Fruit fly (Drosophila melanogaster) whole organism, adult: ENCODE results near the gene Ugt316A1.

Experiments used
- CG7045 ChIP-seq: fragments of 200-800 bp; sonication (Bioruptor generic); optimal IDR thresholded peaks from 2 replicates; lab custom pipeline; 2017; ENCODE audit warnings: missing biosample characterization, mild to moderate bottlenecking, missing genetic modification characterization
- CG7101 ChIP-seq: fragments of 200-800 bp; sonication (Bioruptor generic); optimal IDR thresholded peaks from 2 replicates; lab custom pipeline; 2018; ENCODE audit warnings: missing biosample characterization, mild to moderate bottlenecking, missing genetic modification characterization, moderate library complexity
- Clk ChIP-seq: fragments of 200-800 bp; sonication (Bioruptor generic); optimal IDR thresholded peaks from 2 replicates; lab custom pipeline; 2017; ENCODE audit warnings: missing biosample characterization, missing genetic modification characterization
- Crg-1 ChIP-seq: fragments of 200-800 bp; sonication (Bioruptor generic); optimal IDR thresholded peaks from 2 replicates; lab custom pipeline; 2016; ENCODE audit warnings: missing biosample characterization, missing genetic modification characterization
- bab1 ChIP-seq: fragments of 200-800 bp; sonication (Bioruptor generic); optimal IDR thresholded peaks from 3 replicates; lab custom pipeline; 2019; ENCODE audit warnings: missing biosample characterization, mild to moderate bottlenecking, missing genetic modification characterization, moderate library complexity
- cic ChIP-seq: fragments of 200-800 bp; sonication (Bioruptor generic); optimal IDR thresholded peaks from 2 replicates; lab custom pipeline; 2017; ENCODE audit warnings: missing biosample characterization, mild to moderate bottlenecking, missing genetic modification characterization, moderate library complexity
- kay ChIP-seq: fragments of 200-800 bp; sonication (Bioruptor generic); peaks from one replicate; lab custom pipeline; 2016; ENCODE audit warnings: missing biosample characterization, missing genetic modification characterization, borderline replicate concordance

DNA sequence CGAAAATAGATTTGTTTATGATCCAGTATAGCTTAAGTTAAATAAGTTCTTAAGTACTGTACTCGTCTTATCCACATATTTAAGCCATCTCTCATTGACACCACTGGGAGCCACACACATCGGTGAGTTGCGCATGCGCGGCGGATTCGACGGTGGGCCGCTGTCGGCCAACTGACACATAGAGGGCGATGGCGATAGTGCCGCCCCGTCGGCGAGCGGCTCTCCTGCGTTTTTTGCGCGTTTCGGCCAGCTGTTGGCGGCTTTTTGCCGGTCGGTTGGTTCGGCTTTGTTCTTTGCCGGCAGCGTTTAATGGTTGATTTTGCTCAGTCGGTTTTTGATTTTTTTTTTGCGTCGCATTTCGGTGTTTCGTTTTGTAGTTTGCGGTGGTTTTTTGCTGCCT, 8.3 kb downstream of the Ugt316A1 start:
- TF ChIP-seq cic (GFP tag; lab: Kevin White, UChicago) (no peak), kay (GFP tag; lab: Kevin White, UChicago) (no peak), CG7045 (GFP tag; lab: Kevin White, UChicago) (no peak), Crg-1 (GFP tag; lab: Kevin White, UChicago) (no peak), CG7101 (tag; lab: Kevin White, UChicago) (no peak), bab1 (GFP tag; lab: Kevin White, UChicago) (no peak), Clk (GFP tag; lab: Kevin White, UChicago) (no peak)
